Worm (Caenorhabditis elegans): ENCODE data around the gene nsun-1.

- TF ChIP-seq elt-1 (tag; optimal IDR thresholded peaks at IDR 0.05) = no peak
- no peak for TF ChIP-seq lin-15B (tag; optimal IDR thresholded peaks at IDR 0.05)
- TF ChIP-seq nhr-25 (tag; optimal IDR thresholded peaks at IDR 0.05) = no peak
Observed at ce11 chrII:502638-503037, 26.9 kb upstream of the nsun-1 start.

Data from whole organism, L3 larva.